Fruit fly (Drosophila melanogaster) whole organism: ENCODE results near the gene CG33923.

Source experiments
- CG8478 ChIP-seq: fragments of >200 bp; optimal IDR thresholded peaks from 2 replicates; lab custom pipeline; 2018; ENCODE audit warnings: inconsistent platforms
- Dll ChIP-seq: fragments of >200 bp; optimal IDR thresholded peaks from 2 replicates; lab custom pipeline; 2017
- pan ChIP-seq: fragments of >200 bp; optimal IDR thresholded peaks from 2 replicates; lab custom pipeline; 2017

DNA sequence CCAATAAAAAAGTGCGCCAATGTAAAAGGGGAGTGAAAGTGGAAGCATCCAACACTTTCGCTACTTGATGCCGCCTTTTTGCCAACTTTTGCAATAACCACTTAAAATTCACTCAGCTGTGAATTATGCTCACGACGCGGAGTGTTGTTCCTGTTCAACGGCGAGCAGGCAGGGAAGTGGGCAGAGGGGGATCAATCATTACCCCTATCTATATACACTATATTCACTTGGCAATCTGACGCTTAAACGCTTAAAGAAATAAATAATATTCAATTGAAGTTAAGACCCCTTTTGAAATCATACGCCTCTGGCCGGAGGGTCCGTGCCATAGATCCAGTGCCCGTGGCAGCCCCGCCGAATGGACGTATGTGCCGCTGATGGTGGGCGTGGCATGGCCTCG is 26.6 kb downstream of the CG33923 start:
- no peak for TF ChIP-seq pan (lab: Kevin White, UChicago)
- no peak for TF ChIP-seq Dll (lab: Kevin White, UChicago)
- TF ChIP-seq CG8478 (lab: Kevin White, UChicago): no peak
